Fruit fly (Drosophila melanogaster) whole organism, prepupa: Measurements from ENCODE around the gene CG43630.

Source experiments
- Blimp-1 ChIP-seq: fragments of 200-800 bp; sonication (Bioruptor generic); optimal IDR thresholded peaks from 3 replicates; lab custom pipeline; 2017; ENCODE audit warnings: missing biosample characterization, missing genetic modification characterization, mild to moderate bottlenecking, moderate library complexity, missing genetic modification reagents
- CG10631 ChIP-seq: fragments of 200-800 bp; sonication (Bioruptor generic); optimal IDR thresholded peaks from 2 replicates; lab custom pipeline; 2016; ENCODE audit warnings: missing biosample characterization, missing genetic modification characterization
- CG10669 ChIP-seq: fragments of 200-800 bp; sonication (Bioruptor generic); optimal IDR thresholded peaks from 3 replicates; lab custom pipeline; 2018; ENCODE audit warnings: missing biosample characterization, mild to moderate bottlenecking, missing genetic modification characterization, moderate library complexity
- CG11762 ChIP-seq: fragments of 200-800 bp; sonication (Bioruptor generic); optimal IDR thresholded peaks from 3 replicates; lab custom pipeline; 2016; ENCODE audit warnings: missing biosample characterization, missing genetic modification characterization; ENCODE audit not compliant: insufficient read depth
- CG15336 ChIP-seq: fragments of 200-800 bp; sonication (Bioruptor generic); IDR thresholded peaks from 2 replicates; pipeline ENCODE4 v1.3.6; 2022; ENCODE audit warnings: missing biosample characterization, missing genetic modification characterization
- CG16779 ChIP-seq: fragments of 200-800 bp; sonication (Bioruptor generic); optimal IDR thresholded peaks from 3 replicates; lab custom pipeline; 2017; ENCODE audit warnings: missing biosample characterization, mild to moderate bottlenecking, missing genetic modification characterization
- CG32006 ChIP-seq: fragments of 200-800 bp; sonication (Bioruptor generic); optimal IDR thresholded peaks from 3 replicates; lab custom pipeline; 2017; ENCODE audit warnings: missing biosample characterization, mild to moderate bottlenecking, missing genetic modification characterization
- CG3919 ChIP-seq: fragments of 200-800 bp; sonication (Bioruptor generic); optimal IDR thresholded peaks from 3 replicates; lab custom pipeline; 2016; ENCODE audit warnings: missing biosample characterization, missing genetic modification characterization
- CG6163 ChIP-seq: fragments of 200-800 bp; sonication (Bioruptor generic); IDR thresholded peaks from 3 replicates; pipeline ENCODE4 v1.3.6; 2022; ENCODE audit warnings: missing biosample characterization, missing genetic modification characterization
- CG6276 ChIP-seq: fragments of 200-800 bp; sonication (Bioruptor generic); optimal IDR thresholded peaks from 2 replicates; lab custom pipeline; 2017; ENCODE audit warnings: missing biosample characterization, mild to moderate bottlenecking, missing genetic modification characterization
- CG6808 ChIP-seq: fragments of 200-800 bp; sonication (Bioruptor generic); optimal IDR thresholded peaks from 3 replicates; lab custom pipeline; 2017; ENCODE audit warnings: missing biosample characterization, missing genetic modification characterization, mild to moderate bottlenecking, moderate library complexity, missing genetic modification reagents
- CG7368 ChIP-seq: fragments of 200-800 bp; sonication (Bioruptor generic); optimal IDR thresholded peaks from 3 replicates; lab custom pipeline; 2016; ENCODE audit warnings: missing biosample characterization, missing genetic modification characterization
- CG8632 ChIP-seq: fragments of 200-800 bp; sonication (Bioruptor generic); optimal IDR thresholded peaks from 3 replicates; lab custom pipeline; 2016; ENCODE audit warnings: missing biosample characterization, missing genetic modification characterization
- Eip75B ChIP-seq: fragments of 200-800 bp; sonication (Bioruptor generic); optimal IDR thresholded peaks from 3 replicates; lab custom pipeline; 2016; ENCODE audit warnings: missing biosample characterization, missing genetic modification characterization
- Eip78C ChIP-seq: fragments of 200-800 bp; sonication (Bioruptor generic); peaks from one replicate; lab custom pipeline; 2016; ENCODE audit warnings: missing biosample characterization, missing genetic modification characterization
- Eip93F ChIP-seq: fragments of 200-800 bp; sonication (Bioruptor generic); optimal IDR thresholded peaks from 2 replicates; lab custom pipeline; 2016; ENCODE audit warnings: missing biosample characterization, mild to moderate bottlenecking, missing genetic modification characterization
- Gug ChIP-seq: fragments of 200-800 bp; sonication (Bioruptor generic); IDR thresholded peaks from 2 replicates; pipeline ENCODE4 v1.3.6; 2022; ENCODE audit warnings: missing biosample characterization, missing genetic modification characterization
- Hr39 ChIP-seq: fragments of 200-800 bp; sonication (Bioruptor generic); optimal IDR thresholded peaks from 2 replicates; lab custom pipeline; 2016; ENCODE audit warnings: missing biosample characterization, missing genetic modification characterization
- Met ChIP-seq: fragments of 200-800 bp; sonication (Bioruptor generic); optimal IDR thresholded peaks from 3 replicates; lab custom pipeline; 2016; ENCODE audit warnings: missing biosample characterization, missing genetic modification characterization
- OdsH ChIP-seq: fragments of 200-800 bp; sonication (Bioruptor generic); optimal IDR thresholded peaks from 3 replicates; lab custom pipeline; 2016; ENCODE audit warnings: missing biosample characterization, missing genetic modification characterization
- Smox ChIP-seq: fragments of 200-800 bp; sonication (Bioruptor generic); optimal IDR thresholded peaks from 3 replicates; lab custom pipeline; 2016; ENCODE audit warnings: missing biosample characterization, missing genetic modification characterization
- achi ChIP-seq: fragments of 200-800 bp; sonication (Bioruptor generic); optimal IDR thresholded peaks from 3 replicates; lab custom pipeline; 2016; ENCODE audit warnings: missing biosample characterization, missing genetic modification characterization
- dac ChIP-seq: fragments of 200-800 bp; sonication (Bioruptor generic); optimal IDR thresholded peaks from 2 replicates; lab custom pipeline; 2017; ENCODE audit warnings: missing biosample characterization, mild to moderate bottlenecking, missing genetic modification characterization
- fd85E ChIP-seq: fragments of 200-800 bp; sonication (Bioruptor generic); optimal IDR thresholded peaks from 3 replicates; lab custom pipeline; 2016; ENCODE audit warnings: missing biosample characterization, missing genetic modification characterization
- fkh ChIP-seq: fragments of 200-800 bp; sonication (Bioruptor generic); optimal IDR thresholded peaks from 3 replicates; lab custom pipeline; 2017; ENCODE audit warnings: missing biosample characterization, mild to moderate bottlenecking, missing genetic modification characterization, moderate library complexity
- svp ChIP-seq: fragments of 200-800 bp; sonication (Bioruptor generic); peaks from one replicate; lab custom pipeline; 2016; ENCODE audit warnings: missing biosample characterization, missing genetic modification characterization
- topi ChIP-seq: fragments of 200-800 bp; sonication (Bioruptor generic); optimal IDR thresholded peaks from 3 replicates; lab custom pipeline; 2016; ENCODE audit warnings: missing biosample characterization, missing genetic modification characterization
- vri ChIP-seq: fragments of 200-800 bp; sonication (Bioruptor generic); optimal IDR thresholded peaks from 3 replicates; lab custom pipeline; 2016; ENCODE audit warnings: missing biosample characterization, mild to moderate bottlenecking, missing genetic modification characterization

CG43630 gene

DNA sequence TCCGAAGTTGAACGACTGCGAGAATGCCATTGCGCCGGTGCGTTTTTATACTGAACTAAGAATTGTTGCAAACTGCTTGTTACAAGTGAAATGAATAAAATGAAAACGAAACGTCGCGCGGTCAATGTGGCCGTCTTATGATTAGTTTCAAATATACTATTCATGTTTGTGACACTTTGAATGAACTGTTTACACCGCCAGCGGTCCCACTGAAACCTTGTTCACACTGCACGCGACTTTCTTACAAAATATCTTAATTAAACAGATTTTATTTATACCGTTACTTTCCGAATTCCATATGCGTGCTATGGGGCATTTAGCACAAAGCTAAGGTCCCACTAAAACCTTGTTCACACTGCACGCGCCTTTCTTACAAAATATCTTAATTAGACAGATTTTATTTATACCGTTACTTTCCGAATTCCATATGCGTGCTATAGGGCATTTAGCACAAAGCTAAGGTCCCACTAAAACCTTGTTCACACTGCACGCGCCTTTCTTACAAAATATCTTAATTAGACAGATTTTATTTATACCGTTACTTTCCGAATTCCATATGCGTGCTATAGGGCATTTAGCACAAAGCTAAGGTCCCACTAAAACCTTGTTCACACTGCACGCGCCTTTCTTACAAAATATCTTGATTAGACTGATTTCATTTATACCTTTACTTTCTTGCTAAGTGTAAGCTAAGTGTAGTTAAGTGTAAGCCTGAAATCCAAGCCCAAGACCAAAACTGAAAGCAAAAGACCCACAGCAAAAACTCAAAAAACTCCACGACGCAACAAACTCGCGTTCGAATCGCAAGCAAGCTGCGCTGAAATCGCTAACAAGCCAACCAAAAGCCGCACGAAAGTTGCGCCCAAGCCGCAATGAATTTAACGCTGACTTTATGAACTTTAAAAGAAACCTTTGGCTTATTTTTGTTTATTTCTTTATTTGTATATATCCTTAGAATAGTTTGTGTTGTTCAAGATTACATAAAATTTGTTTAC is 36.4 kb upstream of the CG43630 start, which contains the start of gene PolQ:
PolQ (minus strand) TSS at position 122 of the 995 bp plus-strand sequence.
- 0 out of 2 replicates have a peak, but pooled peaks have one; percentile 22 for TF ChIP-seq Gug (GFP tag; lab: Robert Waterston, UW)
- 0 out of 3 replicates have a peak, but pooled peaks have one; percentile 25 for TF ChIP-seq CG6163 (GFP tag; lab: Robert Waterston, UW)

DNA sequence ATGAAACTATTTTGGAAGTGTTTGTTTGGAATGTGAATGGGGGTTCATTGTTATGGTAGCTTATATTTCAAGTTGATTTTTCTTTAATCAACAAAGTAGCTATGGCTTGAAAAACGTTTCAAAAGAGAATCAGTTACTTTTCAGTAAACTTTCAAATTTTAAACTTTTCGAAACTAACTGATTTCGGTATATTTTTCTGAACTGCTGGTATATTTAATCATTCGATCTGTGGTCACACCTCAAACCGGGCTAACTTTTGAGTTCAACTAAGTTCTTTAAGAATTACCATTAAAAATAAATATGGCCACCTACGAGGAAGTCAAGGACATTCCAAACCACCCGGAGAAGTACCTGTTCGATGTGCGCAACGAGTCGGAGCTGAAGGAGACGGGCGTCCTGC is 28.8 kb upstream of the CG43630 start, which contains the start of gene CG12279:
CG12279 (plus strand) TSS at position 234 of the 400 bp plus-strand sequence.
- TF ChIP-seq CG10669 (no peak), Smox (GFP tag; lab: Kevin White, UChicago) (no peak), vri (no peak)

DNA sequence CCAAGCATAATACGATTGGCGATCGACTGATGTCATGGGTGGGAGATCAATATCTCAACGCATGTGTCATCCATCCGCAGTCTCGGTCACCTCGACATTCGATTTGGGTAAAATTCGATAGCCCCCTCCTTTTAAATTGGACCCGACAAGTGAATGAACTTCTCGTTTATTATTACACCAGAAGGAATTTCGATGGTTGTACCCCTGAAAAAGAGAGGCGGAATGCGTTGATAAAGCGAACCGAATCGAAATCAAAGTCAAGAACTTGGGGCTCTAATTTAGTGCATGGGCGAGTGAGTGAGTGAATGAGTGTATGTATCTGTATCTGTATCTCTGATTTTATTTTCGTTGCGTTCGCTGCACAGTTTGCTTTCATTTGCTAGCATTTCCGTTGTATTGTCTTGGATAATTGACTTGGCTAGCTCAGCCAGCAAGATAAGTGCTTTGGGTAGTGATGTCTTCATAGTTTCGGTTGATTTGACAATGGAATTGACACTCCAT is 26.0 kb upstream of the CG43630 start:
- TF ChIP-seq Eip75B = no peak
- peak; percentile 63 for TF ChIP-seq vri
- no peak for TF ChIP-seq dac (GFP tag; lab: Kevin White, UChicago)
- no peak for TF ChIP-seq fd85E

DNA sequence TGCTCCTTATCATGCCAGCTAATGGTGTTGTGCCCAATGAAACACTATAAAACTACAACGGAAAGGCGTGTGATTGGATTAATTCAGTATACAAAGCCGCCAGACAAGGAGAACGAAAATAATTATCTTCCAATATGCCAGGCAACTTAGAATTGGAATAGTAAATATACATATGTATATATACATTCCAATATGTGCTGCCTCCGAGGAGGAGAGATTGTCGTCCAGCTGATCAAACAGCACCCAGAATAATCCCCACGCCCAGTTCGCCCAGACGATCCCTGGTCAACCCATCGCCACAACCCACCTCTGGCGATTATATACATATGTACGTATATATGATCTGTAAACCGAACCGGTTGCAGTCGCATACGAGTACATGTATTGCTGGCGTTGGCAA is 25.2 kb upstream of the CG43630 start:
- TF ChIP-seq CG7368 (GFP tag; lab: Kevin White, UChicago) (no peak), fkh (peak; percentile 58), OdsH (GFP tag; lab: Kevin White, UChicago) (no peak), CG6163 (GFP tag; lab: Robert Waterston, UW) (no peak), CG8632 (GFP tag; lab: Kevin White, UChicago) (no peak)

DNA sequence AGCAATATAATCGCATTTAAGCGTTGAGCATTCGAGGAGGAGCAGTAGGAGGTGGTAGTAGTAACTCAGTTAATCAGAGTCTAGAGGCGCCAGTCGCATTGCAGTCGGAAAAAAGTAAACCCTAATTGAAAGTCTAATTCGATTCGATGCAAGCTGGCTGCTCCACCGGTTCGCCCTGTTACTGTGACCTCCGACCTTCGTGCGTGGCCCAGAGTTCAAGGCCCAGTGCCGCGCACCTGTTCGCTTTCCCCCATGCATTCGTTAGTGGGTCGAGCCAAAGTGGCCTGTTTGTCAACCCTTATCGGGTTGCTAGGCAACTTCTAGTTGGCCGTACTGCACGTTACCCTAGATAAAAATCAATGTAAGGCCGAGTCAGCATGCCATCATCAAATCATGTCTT is 24.4 kb upstream of the CG43630 start:
- TF ChIP-seq fd85E = no peak
- TF ChIP-seq CG7368 (GFP tag; lab: Kevin White, UChicago) = no peak
- TF ChIP-seq CG11762 (GFP tag; lab: Kevin White, UChicago) = no peak
- TF ChIP-seq svp = peak; percentile 15
- TF ChIP-seq, all 60 proteins: peak for 1

DNA sequence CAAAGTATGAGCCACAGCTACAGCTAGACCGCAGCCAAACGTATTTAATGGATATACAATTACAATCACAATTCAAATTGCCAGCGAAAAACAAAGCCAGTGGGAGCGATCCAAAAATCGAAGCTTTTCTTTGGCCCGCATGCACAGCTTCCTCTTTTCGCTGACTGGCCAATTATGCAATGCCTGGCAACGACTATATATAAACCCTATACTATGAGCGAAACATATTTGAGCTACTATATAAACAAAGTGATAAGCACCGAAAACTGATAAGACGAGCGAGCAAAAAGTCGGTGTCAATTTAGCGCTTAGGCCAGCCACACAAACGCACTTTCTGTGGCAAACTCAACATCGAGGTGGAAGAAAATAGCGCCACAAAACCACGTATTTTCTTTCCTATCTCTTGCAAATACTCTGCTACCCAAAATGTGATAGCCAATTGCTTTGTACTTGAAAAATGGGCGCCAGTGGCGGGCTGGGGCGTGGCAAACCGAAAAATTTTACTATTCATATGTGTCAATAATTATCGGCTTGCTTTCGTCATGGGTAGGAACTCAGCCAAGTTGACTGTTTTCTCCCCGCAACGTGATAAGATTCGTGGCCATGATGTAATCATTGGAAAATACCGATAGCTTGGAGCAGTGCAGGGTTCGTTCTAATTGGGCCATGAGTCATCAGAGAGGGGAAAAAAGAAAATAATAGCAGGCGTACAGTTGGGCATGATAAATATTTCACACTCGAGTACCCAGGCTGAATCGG is 23.7 kb upstream of the CG43630 start:
- TF ChIP-seq CG8632 (GFP tag; lab: Kevin White, UChicago) (no peak), Eip93F (peak; percentile 29), Eip78C (peak; percentile 26), svp (peak; percentile 51), fkh (peak; percentile 75), vri (peak; percentile 88)

DNA sequence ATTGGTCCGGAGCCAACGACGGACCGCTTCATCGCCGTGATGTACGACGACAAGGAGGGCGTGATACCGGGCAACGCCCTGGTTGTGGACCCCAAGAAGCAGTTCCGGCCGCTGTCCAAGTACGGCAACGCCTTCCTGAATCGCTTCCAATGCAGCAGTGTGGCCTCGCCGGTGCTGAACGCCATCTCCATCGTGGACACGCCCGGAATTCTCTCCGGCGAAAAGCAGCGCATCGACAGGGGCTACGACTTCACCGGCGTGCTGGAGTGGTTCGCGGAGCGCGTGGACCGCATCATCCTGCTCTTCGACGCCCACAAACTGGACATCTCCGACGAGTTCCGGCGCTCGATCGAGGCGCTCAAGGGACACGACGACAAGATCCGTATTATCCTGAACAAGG is 22.3 kb upstream of the CG43630 start:
- TF ChIP-seq CG16779 (no peak), Gug (GFP tag; lab: Robert Waterston, UW) (no peak), OdsH (GFP tag; lab: Kevin White, UChicago) (no peak), fd85E (no peak), svp (no peak), fkh (no peak), CG15336 (GFP tag; lab: Robert Waterston, UW) (no peak), CG6808 (GFP tag; lab: Kevin White, UChicago) (no peak), Met (GFP tag; lab: Kevin White, UChicago) (no peak), CG10631 (GFP tag; lab: Kevin White, UChicago) (no peak), CG32006 (GFP tag; lab: Kevin White, UChicago) (no peak), achi (no peak), CG6276 (GFP tag; lab: Kevin White, UChicago) (no peak), topi (no peak), CG11762 (GFP tag; lab: Kevin White, UChicago) (no peak), Hr39 (GFP tag; lab: Kevin White, UChicago) (no peak), CG3919 (GFP tag; lab: Kevin White, UChicago) (no peak), Blimp-1 (GFP tag; lab: Kevin White, UChicago) (no peak), CG6163 (GFP tag; lab: Robert Waterston, UW) (no peak)
